Fruit fly (Drosophila melanogaster) whole organism, embryonic: Measurements from ENCODE around the gene CG42395.

Experiments used
- Antp ChIP-seq: fragments of 200-800 bp; sonication (Bioruptor generic); optimal IDR thresholded peaks from 3 replicates; lab custom pipeline; 2016; ENCODE audit warnings: missing biosample characterization, missing genetic modification characterization
- BtbVII ChIP-seq: fragments of 200-800 bp; sonication (Bioruptor generic); optimal IDR thresholded peaks from 3 replicates; lab custom pipeline; 2017; ENCODE audit warnings: missing biosample characterization, mild to moderate bottlenecking, missing genetic modification characterization
- C15 ChIP-seq: fragments of 200-800 bp; sonication (Bioruptor generic); IDR thresholded peaks from 3 replicates; pipeline ENCODE4 v1.3.6; 2022; ENCODE audit warnings: missing biosample characterization, missing genetic modification characterization
- CG13775 ChIP-seq: fragments of 200-800 bp; sonication (Bioruptor generic); optimal IDR thresholded peaks from 3 replicates; lab custom pipeline; 2017; ENCODE audit warnings: missing biosample characterization, mild to moderate bottlenecking, missing genetic modification characterization
- CG15479 ChIP-seq: fragments of 200-800 bp; sonication (Bioruptor generic); optimal IDR thresholded peaks from 3 replicates; lab custom pipeline; 2019; ENCODE audit warnings: missing biosample characterization, mild to moderate bottlenecking, missing genetic modification characterization, moderate library complexity
- CG1603 ChIP-seq: fragments of 200-800 bp; sonication (Bioruptor generic); optimal IDR thresholded peaks from 2 replicates; lab custom pipeline; 2019; ENCODE audit warnings: missing biosample characterization, mild to moderate bottlenecking, missing genetic modification characterization, moderate library complexity
- CG16815 ChIP-seq: fragments of 200-800 bp; sonication (Bioruptor generic); optimal IDR thresholded peaks from 3 replicates; lab custom pipeline; 2017; ENCODE audit warnings: missing biosample characterization, mild to moderate bottlenecking, missing genetic modification characterization
- CG17385 ChIP-seq: fragments of 200-800 bp; sonication (Bioruptor generic); optimal IDR thresholded peaks from 3 replicates; lab custom pipeline; 2018; ENCODE audit warnings: missing biosample characterization, mild to moderate bottlenecking, missing genetic modification characterization
- CG2116 ChIP-seq: fragments of 200-800 bp; sonication (Bioruptor generic); optimal IDR thresholded peaks from 3 replicates; lab custom pipeline; 2018; ENCODE audit warnings: missing biosample characterization, mild to moderate bottlenecking, missing genetic modification characterization
- CG5245 ChIP-seq: fragments of 200-800 bp; sonication (Bioruptor generic); optimal IDR thresholded peaks from 3 replicates; lab custom pipeline; 2016; ENCODE audit warnings: missing biosample characterization, missing genetic modification characterization
- CG6254 ChIP-seq: fragments of 200-800 bp; sonication (Bioruptor generic); optimal IDR thresholded peaks from 3 replicates; lab custom pipeline; 2017; ENCODE audit warnings: mild to moderate bottlenecking, missing biosample characterization, missing genetic modification reagents, missing genetic modification characterization
- CG6689 ChIP-seq: fragments of 200-800 bp; sonication (Bioruptor generic); IDR thresholded peaks from 2 replicates; pipeline ENCODE4 v1.3.6; 2022; ENCODE audit warnings: missing biosample characterization, missing genetic modification characterization
- CG6813 ChIP-seq: fragments of 200-800 bp; sonication (Bioruptor generic); optimal IDR thresholded peaks from 2 replicates; lab custom pipeline; 2017; ENCODE audit warnings: missing biosample characterization, missing genetic modification characterization, mild to moderate bottlenecking, moderate library complexity, missing genetic modification reagents
- CG9609 ChIP-seq: fragments of 200-800 bp; sonication (Bioruptor generic); optimal IDR thresholded peaks from 3 replicates; lab custom pipeline; 2016; ENCODE audit warnings: missing biosample characterization, missing genetic modification characterization
- CkIIα-i1 ChIP-seq: fragments of 200-800 bp; sonication (Bioruptor generic); IDR thresholded peaks from 2 replicates; pipeline ENCODE4 v1.3.6; 2022; ENCODE audit warnings: missing biosample characterization, missing genetic modification characterization
- Dip3 ChIP-seq: fragments of 200-800 bp; sonication (Bioruptor generic); optimal IDR thresholded peaks from 3 replicates; lab custom pipeline; 2016; ENCODE audit warnings: missing biosample characterization, missing genetic modification characterization
- Dll ChIP-seq: fragments of 200-800 bp; sonication (Bioruptor generic); IDR thresholded peaks from 4 replicates; pipeline ENCODE4 v1.3.6; 2022; ENCODE audit warnings: missing biosample characterization, missing genetic modification characterization; ENCODE audit not compliant: partially characterized antibody
- Dref ChIP-seq: fragments of 200-800 bp; sonication (Bioruptor generic); IDR thresholded peaks from 2 replicates; pipeline ENCODE4 v1.3.6; 2022; ENCODE audit warnings: missing biosample characterization, missing genetic modification characterization
- ERR ChIP-seq: fragments of 200-800 bp; sonication (Bioruptor generic); optimal IDR thresholded peaks from 2 replicates; lab custom pipeline; 2016; ENCODE audit warnings: missing biosample characterization, missing genetic modification characterization
- Ets65A ChIP-seq: fragments of 200-800 bp; sonication (Bioruptor generic); peaks from one replicate; lab custom pipeline; 2016; ENCODE audit warnings: missing biosample characterization, missing genetic modification characterization
- Fer2 ChIP-seq: fragments of 200-800 bp; sonication (Bioruptor generic); optimal IDR thresholded peaks from 2 replicates; lab custom pipeline; 2018; ENCODE audit warnings: missing biosample characterization, mild to moderate bottlenecking, missing genetic modification characterization, moderate library complexity
- HLH54F ChIP-seq: fragments of 200-800 bp; sonication (Bioruptor generic); optimal IDR thresholded peaks from 3 replicates; lab custom pipeline; 2016; ENCODE audit warnings: missing biosample characterization, missing genetic modification characterization
- HLHmδ ChIP-seq: fragments of 200-800 bp; sonication (Bioruptor generic); optimal IDR thresholded peaks from 2 replicates; lab custom pipeline; 2018; ENCODE audit warnings: missing biosample characterization, mild to moderate bottlenecking, missing genetic modification characterization, moderate library complexity
- Myb ChIP-seq: fragments of 200-800 bp; sonication (Bioruptor generic); optimal IDR thresholded peaks from 2 replicates; lab custom pipeline; 2016; ENCODE audit warnings: missing biosample characterization, missing genetic modification characterization
- NFAT ChIP-seq: fragments of 200-800 bp; sonication (Bioruptor generic); IDR thresholded peaks from 2 replicates; pipeline ENCODE4 v1.3.6; 2022; ENCODE audit warnings: missing biosample characterization, missing genetic modification characterization
- NfI ChIP-seq: fragments of 200-800 bp; sonication (Bioruptor generic); optimal IDR thresholded peaks from 3 replicates; lab custom pipeline; 2018; ENCODE audit warnings: missing biosample characterization, mild to moderate bottlenecking, missing genetic modification characterization, moderate library complexity
- Oaz ChIP-seq: fragments of 200-800 bp; sonication (Bioruptor generic); IDR thresholded peaks from 2 replicates; pipeline ENCODE4 v1.3.6; 2022; ENCODE audit warnings: missing biosample characterization, missing genetic modification characterization
- ato ChIP-seq: fragments of 200-800 bp; sonication (Bioruptor generic); IDR thresholded peaks from 2 replicates; pipeline ENCODE4 v1.3.6; 2022; ENCODE audit warnings: missing biosample characterization, missing genetic modification characterization; ENCODE audit not compliant: partially characterized antibody
- bab2 ChIP-seq: fragments of 200-800 bp; sonication (Bioruptor generic); optimal IDR thresholded peaks from 2 replicates; lab custom pipeline; 2016; ENCODE audit warnings: missing biosample characterization, missing genetic modification characterization
- bigmax ChIP-seq: fragments of 200-800 bp; sonication (Bioruptor generic); optimal IDR thresholded peaks from 2 replicates; lab custom pipeline; 2018; ENCODE audit warnings: missing biosample characterization, mild to moderate bottlenecking, missing genetic modification characterization
- btn ChIP-seq: fragments of 200-800 bp; sonication (Bioruptor generic); optimal IDR thresholded peaks from 2 replicates; lab custom pipeline; 2016; ENCODE audit warnings: missing biosample characterization, missing genetic modification characterization
- cad ChIP-seq: fragments of >200 bp; optimal IDR thresholded peaks from 2 replicates; lab custom pipeline; 2017; ENCODE audit warnings: missing biosample characterization, missing genetic modification characterization
- ci ChIP-seq: fragments of 200-800 bp; sonication (Bioruptor generic); IDR thresholded peaks from 3 replicates; pipeline ENCODE4 v1.3.6; 2022; ENCODE audit warnings: missing biosample characterization, missing genetic modification characterization
- dati ChIP-seq: fragments of 200-800 bp; sonication (Bioruptor generic); IDR thresholded peaks from 2 replicates; pipeline ENCODE4 v1.3.6; 2022; ENCODE audit warnings: missing biosample characterization, missing genetic modification characterization
- dm ChIP-seq: fragments of 200-800 bp; sonication (Bioruptor generic); optimal IDR thresholded peaks from 3 replicates; lab custom pipeline; 2016; ENCODE audit warnings: missing biosample characterization, missing genetic modification characterization
- dpn ChIP-seq, 2 experiments: fragments of 200-800 bp; sonication (Bioruptor generic); optimal IDR thresholded peaks; 3 replicates each; lab custom pipeline; 2016; ENCODE audit warnings: missing biosample characterization in 2 of 2, missing genetic modification characterization in 2 of 2
- dysf ChIP-seq: fragments of 200-800 bp; sonication (Bioruptor generic); IDR thresholded peaks from 3 replicates; pipeline ENCODE4 v1.3.6; 2022; ENCODE audit warnings: missing biosample characterization, missing genetic modification characterization
- exex ChIP-seq: fragments of 200-800 bp; sonication (Bioruptor generic); optimal IDR thresholded peaks from 4 replicates; lab custom pipeline; 2018; ENCODE audit warnings: missing biosample characterization, mild to moderate bottlenecking, missing genetic modification characterization, moderate library complexity
- eyg ChIP-seq: fragments of 200-800 bp; sonication (Bioruptor generic); optimal IDR thresholded peaks from 3 replicates; lab custom pipeline; 2016; ENCODE audit warnings: missing biosample characterization, missing genetic modification characterization
- fd3F ChIP-seq: fragments of 200-800 bp; sonication (Bioruptor generic); optimal IDR thresholded peaks from 2 replicates; lab custom pipeline; 2018; ENCODE audit warnings: missing biosample characterization, mild to moderate bottlenecking, missing genetic modification characterization, moderate library complexity
- ftz-f1 ChIP-seq: fragments of 200-800 bp; sonication (Bioruptor generic); optimal IDR thresholded peaks from 2 replicates; lab custom pipeline; 2016; ENCODE audit warnings: missing biosample characterization, missing genetic modification characterization
- her ChIP-seq: fragments of 200-800 bp; sonication (Bioruptor generic); optimal IDR thresholded peaks from 2 replicates; lab custom pipeline; 2016; ENCODE audit warnings: missing biosample characterization, missing genetic modification characterization
- ind ChIP-seq: fragments of 200-800 bp; sonication (Bioruptor generic); optimal IDR thresholded peaks from 3 replicates; lab custom pipeline; 2016; ENCODE audit warnings: missing biosample characterization, missing genetic modification characterization
- pho ChIP-seq: fragments of 200-800 bp; sonication (Bioruptor generic); optimal IDR thresholded peaks from 2 replicates; lab custom pipeline; 2016; ENCODE audit warnings: missing biosample characterization, missing genetic modification characterization
- sc ChIP-seq, 3 experiments: fragments of >200 bp in 2 of 3; fragments of 200-800 bp in 1 of 3; sonication (Bioruptor generic) in 1 of 3; optimal IDR thresholded peaks; 2 replicates in 2 of 3; 3 replicates in 1 of 3; lab custom pipeline; 2017; ENCODE audit warnings: mild to moderate bottlenecking in 1 of 3, missing biosample characterization in 1 of 3, missing genetic modification characterization in 1 of 3, missing genetic modification reagents in 1 of 3
- slp2 ChIP-seq: fragments of 200-800 bp; sonication (Bioruptor generic); optimal IDR thresholded peaks from 2 replicates; lab custom pipeline; 2016; ENCODE audit warnings: missing biosample characterization, missing genetic modification characterization
- sna ChIP-seq: fragments of 200-800 bp; sonication (Bioruptor generic); IDR thresholded peaks from 2 replicates; pipeline ENCODE4 v1.3.6; 2022; ENCODE audit warnings: missing biosample characterization, missing genetic modification characterization; ENCODE audit not compliant: partially characterized antibody
- trem ChIP-seq: fragments of 200-800 bp; optimal IDR thresholded peaks from 3 replicates; lab custom pipeline; 2019; ENCODE audit warnings: missing biosample characterization, mild to moderate bottlenecking, missing genetic modification characterization, moderate library complexity
- zen2 ChIP-seq: fragments of 200-800 bp; sonication (Bioruptor generic); IDR thresholded peaks from 3 replicates; pipeline ENCODE4 v1.3.6; 2022; ENCODE audit warnings: missing biosample characterization, missing genetic modification characterization; ENCODE audit not compliant: partially characterized antibody

Gene CG42395

dm6 chrX:9600083-9600817 lies 24.2 kb upstream of the CG42395 start (continued):
- TF ChIP-seq NfI (GFP tag; lab: Kevin White, UChicago), result peak; percentile 75
- TF ChIP-seq Dref (GFP tag; lab: Robert Waterston, UW), result no peak
- 0 out of 3 replicates have a peak, but pooled peaks have one; percentile 49 for TF ChIP-seq ci
- no peak for TF ChIP-seq btn (GFP tag; lab: Kevin White, UChicago)
- peak; percentile 16 for TF ChIP-seq her (GFP tag; lab: Kevin White, UChicago)
- peak; percentile 73 for TF ChIP-seq CG6689
- no peak for TF ChIP-seq zen2 (GFP tag; lab: Robert Waterston, UW)
- peak; percentile 76 for TF ChIP-seq CG13775 (GFP tag; lab: Kevin White, UChicago)
- peak; percentile 53 for TF ChIP-seq CG1603
- peak; percentile 65 for TF ChIP-seq BtbVII (GFP tag; lab: Kevin White, UChicago)
- peak; percentile 71 to 78 for TF ChIP-seq dpn (GFP tag; optimal IDR thresholded peaks at IDR 0.05; lab: Kevin White, UChicago)
- TF ChIP-seq eyg, result peak; percentile 63
- no peak for TF ChIP-seq cad (GFP tag; lab: Kevin White, UChicago)
- TF ChIP-seq ato, result no peak
- no peak for TF ChIP-seq ERR (GFP tag; lab: Kevin White, UChicago)
- TF ChIP-seq bab2, result peak; percentile 83
- peak; percentile 70 for TF ChIP-seq Dip3 (GFP tag; lab: Kevin White, UChicago)
- TF ChIP-seq Fer2 (tag; lab: Kevin White, UChicago), result peak; percentile 26
- TF ChIP-seq NFAT, result peak; percentile 44; the same call in 1 of the 2 replicates
- TF ChIP-seq Antp (GFP tag; lab: Kevin White, UChicago), result peak; percentile 74
- TF ChIP-seq pho (GFP tag; lab: Kevin White, UChicago), result peak; percentile 74
- TF ChIP-seq CG17385, result peak; percentile 74
- no peak for TF ChIP-seq exex (tag; lab: Kevin White, UChicago)
- no peak for TF ChIP-seq Myb (GFP tag; lab: Kevin White, UChicago)
- TF ChIP-seq ftz-f1 (GFP tag; lab: Kevin White, UChicago), result peak; percentile 95
- peak; percentile 74 for TF ChIP-seq slp2 (GFP tag; lab: Kevin White, UChicago)
- peak; percentile 51 for TF ChIP-seq dm (GFP tag; lab: Kevin White, UChicago)
- TF ChIP-seq C15 (GFP tag; lab: Robert Waterston, UW), result 0 out of 3 replicates have a peak, but pooled peaks have one; percentile 20
- no peak for TF ChIP-seq sc (optimal IDR thresholded peaks at IDR 0.05; lab: Kevin White, UChicago)
- peak; percentile 49 for TF ChIP-seq sc (GFP tag; optimal IDR thresholded peaks at IDR 0.05; lab: Kevin White, UChicago)
- no peak for TF ChIP-seq sna (GFP tag; lab: Robert Waterston, UW)
- no peak for TF ChIP-seq bigmax (GFP tag; lab: Kevin White, UChicago)
- TF ChIP-seq HLH54F (GFP tag; lab: Kevin White, UChicago), result peak; percentile 79
- peak; percentile 85 for TF ChIP-seq dysf (GFP tag; lab: Robert Waterston, UW)
- peak; percentile 81 for TF ChIP-seq CG9609 (GFP tag; lab: Kevin White, UChicago)
- TF ChIP-seq dati (GFP tag; lab: Robert Waterston, UW), result no peak
- TF ChIP-seq CkIIα-i1 (GFP tag; lab: Robert Waterston, UW), result no peak
- peak; percentile 53 for TF ChIP-seq CG6813 (GFP tag; lab: Kevin White, UChicago)
- no peak for TF ChIP-seq HLHmδ
- TF ChIP-seq CG2116, result peak; percentile 7
- no peak for TF ChIP-seq trem (tag; lab: Kevin White, UChicago)
- no peak for TF ChIP-seq CG15479
- TF ChIP-seq Ets65A (GFP tag; lab: Kevin White, UChicago), result peak; percentile 97
- no peak for TF ChIP-seq Dll (GFP tag; lab: Robert Waterston, UW)
- peak; percentile 57 for TF ChIP-seq fd3F
- TF ChIP-seq CG6254, result peak; percentile 13
- TF ChIP-seq ind (GFP tag; lab: Kevin White, UChicago), result peak; percentile 75
- peak; percentile 58 for TF ChIP-seq CG5245 (GFP tag; lab: Kevin White, UChicago)
- peak; percentile 56 for TF ChIP-seq CG16815 (GFP tag; lab: Kevin White, UChicago)
- 0 out of 2 replicates have a peak, but pooled peaks have one; percentile 29 for TF ChIP-seq Oaz
